Worm (Caenorhabditis elegans): ENCODE data around the gene Y6E2A.7.

DNA sequence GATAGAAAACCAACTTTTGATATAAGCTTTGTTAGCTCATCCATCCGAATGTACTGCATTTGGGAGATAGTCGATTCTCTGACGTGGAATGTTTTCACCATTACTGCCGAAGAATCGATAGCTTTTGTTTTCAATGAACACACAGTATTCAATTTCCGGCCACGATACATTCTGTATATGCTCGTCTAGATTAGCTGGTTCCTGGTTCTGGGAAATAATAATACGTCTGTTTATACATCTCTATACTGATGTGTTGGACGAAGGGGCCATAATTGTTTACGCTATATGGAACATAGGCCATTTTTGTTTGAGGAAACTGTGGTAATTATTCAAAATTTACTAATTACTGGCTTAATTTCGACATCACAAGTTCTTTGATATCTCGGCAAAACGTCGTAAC, 30.5 kb downstream of the Y6E2A.7 start, which contains the start of gene str-6:
- TF ChIP-seq unc-42 (tag; optimal IDR thresholded peaks at IDR 0.05) (no peak), ceh-18 (tag; optimal IDR thresholded peaks at IDR 0.05) (no peak), unc-55 (GFP tag; optimal IDR thresholded peaks at IDR 0.05) (no peak), fkh-10 (GFP tag; optimal IDR thresholded peaks at IDR 0.05) (no peak), dmd-4 (tag; optimal IDR thresholded peaks at IDR 0.05; ENCODE audit: borderline replicate concordance) (no peak), zip-5 (tag; optimal IDR thresholded peaks at IDR 0.05) (no peak), pat-9 (tag; optimal IDR thresholded peaks at IDR 0.05) (no peak), hlh-30 (tag; optimal IDR thresholded peaks at IDR 0.05; ENCODE audit: insufficient read depth) (no peak), tbx-2 (tag; optimal IDR thresholded peaks at IDR 0.05) (no peak), unc-86 (tag; optimal IDR thresholded peaks at IDR 0.05) (no peak), rnt-1 (tag; optimal IDR thresholded peaks at IDR 0.05) (no peak)

Measured in whole organism, late embryonic.